Fruit fly (Drosophila melanogaster): ENCODE results near the gene CG32687.

dm6 chrX:10460506-10461114, 26.4 kb downstream of the CG32687 start, which contains the start of gene Neb-cGP:
- TF ChIP-seq Jra (GFP tag; optimal IDR thresholded peaks at IDR 0.05) = no peak
- no peak for TF ChIP-seq Dfd (GFP tag; optimal IDR thresholded peaks at IDR 0.05)
- peak; percentile 46 for TF ChIP-seq psq (GFP tag; optimal IDR thresholded peaks at IDR 0.05)
- TF ChIP-seq h (GFP tag; optimal IDR thresholded peaks at IDR 0.05) = peak; percentile 77
- TF ChIP-seq dsf (GFP tag; optimal IDR thresholded peaks at IDR 0.05; ENCODE audit: borderline replicate concordance) = peak; percentile 39
- TF ChIP-seq Mio (GFP tag; optimal IDR thresholded peaks at IDR 0.05) = no peak
- TF ChIP-seq OdsH (GFP tag; optimal IDR thresholded peaks at IDR 0.05) = peak; percentile 55
- TF ChIP-seq fru (GFP tag; optimal IDR thresholded peaks at IDR 0.05) = peak; percentile 62
- TF ChIP-seq Abd-B (GFP tag; optimal IDR thresholded peaks at IDR 0.05) = no peak

Measured in whole organism, wandering third instar larva.